Comparison of ENCODE assay signal across 1 fruit fly cellular context in the genomic region with DNA sequence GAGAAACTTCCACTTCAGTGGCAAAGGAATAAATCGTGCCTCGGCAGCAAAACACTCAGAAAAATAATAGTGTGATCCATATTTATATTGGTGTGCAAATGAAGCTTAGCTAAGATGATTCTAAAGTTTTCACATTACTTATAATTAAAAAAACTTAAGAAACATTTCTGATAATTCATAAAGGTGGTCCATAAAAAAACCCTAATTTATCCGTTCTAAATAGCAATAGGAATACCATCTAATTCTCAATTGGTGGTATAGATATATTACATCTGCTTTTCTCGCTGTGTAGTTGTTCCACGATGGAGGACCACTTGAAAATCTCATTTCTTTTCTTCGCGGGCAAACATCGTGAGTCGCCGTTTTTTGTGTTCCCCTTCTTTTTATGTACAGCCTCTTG.
TF ChIP-seq lines count a peak whose summit lies in the region.

No protein-coding gene starts in this region.

TF ChIP-seq in whole organism, embryonic, 481 proteins besides CTCF, POLR2A, EP300 and RAD21 (continued from another document and continues in another):
- no peak for TF ChIP-seq Elba2 (GFP tag; optimal IDR thresholded peaks at IDR 0.05; lab: Kevin White, UChicago)
- TF ChIP-seq CG18599 (GFP tag; optimal IDR thresholded peaks at IDR 0.05; lab: Kevin White, UChicago) = peak; percentile 77
- TF ChIP-seq C15 (GFP tag; IDR thresholded peaks at IDR 0.05; lab: Robert Waterston, UW) = no peak
- no peak for TF ChIP-seq maf-S (GFP tag; optimal IDR thresholded peaks at IDR 0.05; lab: Kevin White, UChicago)
- no peak for TF ChIP-seq TFAM (GFP tag; optimal IDR thresholded peaks at IDR 0.05; lab: Kevin White, UChicago)
- TF ChIP-seq tio (GFP tag; optimal IDR thresholded peaks at IDR 0.05; lab: Kevin White, UChicago) = no peak
- no peak for TF ChIP-seq CG14860 (GFP tag; IDR thresholded peaks at IDR 0.05; lab: Robert Waterston, UW; ENCODE audit: partially characterized antibody)
- peak; percentile 59 to 76 for TF ChIP-seq bsh (GFP tag; optimal IDR thresholded peaks at IDR 0.05; lab: Kevin White, UChicago)
- no peak for TF ChIP-seq sd (tag; optimal IDR thresholded peaks at IDR 0.05; lab: Kevin White, UChicago)
- peak; percentile 31 for TF ChIP-seq BtbVII (GFP tag; optimal IDR thresholded peaks at IDR 0.05; lab: Kevin White, UChicago)
- TF ChIP-seq so (GFP tag; IDR thresholded peaks at IDR 0.05; lab: Robert Waterston, UW) = no peak
- peak; percentile 34 for TF ChIP-seq Abd-B (GFP tag; optimal IDR thresholded peaks at IDR 0.05; lab: Kevin White, UChicago)
- no peak for TF ChIP-seq br (optimal IDR thresholded peaks at IDR 0.05; lab: Kevin White, UChicago)
- TF ChIP-seq pnt (GFP tag; optimal IDR thresholded peaks at IDR 0.05; lab: Kevin White, UChicago) = no peak
- peak; percentile 19 for TF ChIP-seq CG12299 (tag; optimal IDR thresholded peaks at IDR 0.05; lab: Kevin White, UChicago)
- peak; percentile 66 for TF ChIP-seq CG17829 (tag; optimal IDR thresholded peaks at IDR 0.05; lab: Kevin White, UChicago)
- TF ChIP-seq CG3995 (GFP tag; optimal IDR thresholded peaks at IDR 0.05; lab: Kevin White, UChicago) = peak; percentile 4
- peak; percentile 61 for TF ChIP-seq Xrp1 (GFP tag; IDR thresholded peaks at IDR 0.05; lab: Robert Waterston, UW)
- TF ChIP-seq CG6689 (GFP tag; IDR thresholded peaks at IDR 0.05; lab: Robert Waterston, UW) = no peak; the same call in none of the 2 replicates
- peak in 1 of 2 experiments; percentile 3 for TF ChIP-seq Hr78 (GFP tag; optimal IDR thresholded peaks at IDR 0.05; lab: Kevin White, UChicago)
- TF ChIP-seq luna (GFP tag; optimal IDR thresholded peaks at IDR 0.05; lab: Kevin White, UChicago) = no peak
- no peak for TF ChIP-seq sug (tag; optimal IDR thresholded peaks at IDR 0.05; lab: Kevin White, UChicago)
- TF ChIP-seq Neu2 (GFP tag; optimal IDR thresholded peaks at IDR 0.05; lab: Kevin White, UChicago; ENCODE audit: borderline replicate concordance) = no peak
- no peak for TF ChIP-seq Dref (GFP tag; IDR thresholded peaks at IDR 0.05; lab: Robert Waterston, UW)
- TF ChIP-seq caup (GFP tag; optimal IDR thresholded peaks at IDR 0.05; lab: Kevin White, UChicago; ENCODE audit: severe bottlenecking) = peak; percentile 44
- peak; percentile 50 for TF ChIP-seq cwo (GFP tag; optimal IDR thresholded peaks at IDR 0.05; lab: Kevin White, UChicago)
- no peak for TF ChIP-seq CG6765 (GFP tag; optimal IDR thresholded peaks at IDR 0.05; lab: Kevin White, UChicago)
- peak; percentile 51; the same call in 1 of the 2 replicates for TF ChIP-seq Ada2b (GFP tag; IDR thresholded peaks at IDR 0.05; lab: Robert Waterston, UW)
- no peak for TF ChIP-seq HmgZ (tag; optimal IDR thresholded peaks at IDR 0.05; lab: Kevin White, UChicago)
- TF ChIP-seq CG10321 (GFP tag; IDR thresholded peaks at IDR 0.05; lab: Robert Waterston, UW) = no peak
- TF ChIP-seq CG5180 (GFP tag; optimal IDR thresholded peaks at IDR 0.05; lab: Kevin White, UChicago) = no peak
- TF ChIP-seq Dip3 (GFP tag; optimal IDR thresholded peaks at IDR 0.05; lab: Kevin White, UChicago) = peak; percentile 2
- no peak for TF ChIP-seq NC2β (GFP tag; optimal IDR thresholded peaks at IDR 0.05; lab: Kevin White, UChicago)
- TF ChIP-seq NfI (GFP tag; optimal IDR thresholded peaks at IDR 0.05; lab: Kevin White, UChicago) = peak; percentile 30
- TF ChIP-seq Sry-β (GFP tag; optimal IDR thresholded peaks at IDR 0.05; lab: Kevin White, UChicago) = no peak
- TF ChIP-seq zfh1 (GFP tag; IDR thresholded peaks at IDR 0.05; lab: Robert Waterston, UW) = no peak
- no peak for TF ChIP-seq prd (optimal IDR thresholded peaks at IDR 0.05; lab: Kevin White, UChicago)
- TF ChIP-seq prd (GFP tag; IDR thresholded peaks at IDR 0.05; lab: Robert Waterston, UW) = peak; percentile 43; the same call in 2 of the 3 replicates
- peak; percentile 72 for TF ChIP-seq CG17385 (GFP tag; optimal IDR thresholded peaks at IDR 0.05; lab: Kevin White, UChicago)
- TF ChIP-seq CG12104 (GFP tag; optimal IDR thresholded peaks at IDR 0.05; lab: Kevin White, UChicago) = peak; percentile 59
- TF ChIP-seq ci (GFP tag; IDR thresholded peaks at IDR 0.05; lab: Robert Waterston, UW) = 0 out of 3 replicates have a peak, but pooled peaks have one; percentile 12
- peak; percentile 64 for TF ChIP-seq CG4424 (GFP tag; optimal IDR thresholded peaks at IDR 0.05; lab: Kevin White, UChicago)
- no peak for TF ChIP-seq sim (GFP tag; IDR thresholded peaks at IDR 0.05; lab: Robert Waterston, UW)
- no peak for TF ChIP-seq pita (GFP tag; optimal IDR thresholded peaks at IDR 0.05; lab: Kevin White, UChicago)
- TF ChIP-seq ssp (GFP tag; IDR thresholded peaks at IDR 0.05; lab: Robert Waterston, UW) = 0 out of 2 replicates have a peak, but pooled peaks have one; percentile 16
- no peak for TF ChIP-seq Rx (GFP tag; IDR thresholded peaks at IDR 0.05; lab: Robert Waterston, UW)
- TF ChIP-seq CG1647 (GFP tag; optimal IDR thresholded peaks at IDR 0.05; lab: Kevin White, UChicago) = peak; percentile 41
- no peak for TF ChIP-seq CG2199 (GFP tag; IDR thresholded peaks at IDR 0.05; lab: Robert Waterston, UW)
- TF ChIP-seq CG7271 (tag; optimal IDR thresholded peaks at IDR 0.05; lab: Kevin White, UChicago) = no peak
- peak; percentile 64 for TF ChIP-seq dmrt11E (tag; optimal IDR thresholded peaks at IDR 0.05; lab: Kevin White, UChicago)
- TF ChIP-seq YL-1 (GFP tag; optimal IDR thresholded peaks at IDR 0.05; lab: Kevin White, UChicago) = no peak
- TF ChIP-seq bcd (GFP tag; optimal IDR thresholded peaks at IDR 0.05; lab: Kevin White, UChicago) = peak; percentile 51
- TF ChIP-seq crp (GFP tag; optimal IDR thresholded peaks at IDR 0.05; lab: Kevin White, UChicago) = no peak
- no peak for TF ChIP-seq hkb (optimal IDR thresholded peaks at IDR 0.05; lab: Kevin White, UChicago)
- peak; percentile 61 for TF ChIP-seq hkb (GFP tag; IDR thresholded peaks at IDR 0.05; lab: Robert Waterston, UW)
- TF ChIP-seq BEAF-32 (GFP tag; optimal IDR thresholded peaks at IDR 0.05; lab: Kevin White, UChicago) = no peak
- no peak for TF ChIP-seq Dll (GFP tag; IDR thresholded peaks at IDR 0.05; lab: Robert Waterston, UW; ENCODE audit: partially characterized antibody)
- TF ChIP-seq Atf-2 (GFP tag; optimal IDR thresholded peaks at IDR 0.05; lab: Kevin White, UChicago) = no peak
- no peak for TF ChIP-seq CG13624 (GFP tag; optimal IDR thresholded peaks at IDR 0.05; lab: Kevin White, UChicago)
- TF ChIP-seq en (GFP tag; optimal IDR thresholded peaks at IDR 0.05; lab: Kevin White, UChicago) = no peak
- TF ChIP-seq Ptx1 (GFP tag; IDR thresholded peaks at IDR 0.05; lab: Robert Waterston, UW) = peak; percentile 65
- peak; percentile 19; the same call in 1 of the 2 replicates for TF ChIP-seq stc (GFP tag; IDR thresholded peaks at IDR 0.05; lab: Robert Waterston, UW)
- TF ChIP-seq CG17612 (GFP tag; IDR thresholded peaks at IDR 0.05; lab: Robert Waterston, UW) = no peak
- TF ChIP-seq CG2678 (tag; optimal IDR thresholded peaks at IDR 0.05; lab: Kevin White, UChicago) = peak; percentile 83
- TF ChIP-seq Oaz (GFP tag; IDR thresholded peaks at IDR 0.05; lab: Robert Waterston, UW) = no peak
- no peak for TF ChIP-seq Hey (tag; optimal IDR thresholded peaks at IDR 0.05; lab: Kevin White, UChicago)
- no peak for TF ChIP-seq schlank (tag; optimal IDR thresholded peaks at IDR 0.05; lab: Kevin White, UChicago)
- peak; percentile 61 for TF ChIP-seq CG7556 (GFP tag; optimal IDR thresholded peaks at IDR 0.05; lab: Kevin White, UChicago)
- peak; percentile 54 for TF ChIP-seq HLH3B (GFP tag; IDR thresholded peaks at IDR 0.05; lab: Robert Waterston, UW)
- peak; percentile 95 for TF ChIP-seq sens (GFP tag; lab: Kevin White, UChicago)
- no peak for TF ChIP-seq CG3065 (GFP tag; optimal IDR thresholded peaks at IDR 0.05; lab: Kevin White, UChicago)
- TF ChIP-seq CG16815 (GFP tag; optimal IDR thresholded peaks at IDR 0.05; lab: Kevin White, UChicago) = peak; percentile 14
- TF ChIP-seq cato (GFP tag; optimal IDR thresholded peaks at IDR 0.05; lab: Kevin White, UChicago; ENCODE audit: borderline replicate concordance) = peak; percentile 7
- no peak for TF ChIP-seq pan (optimal IDR thresholded peaks at IDR 0.05; lab: Kevin White, UChicago)
- TF ChIP-seq pan (GFP tag; optimal IDR thresholded peaks at IDR 0.05 in 1 of 2, IDR thresholded peaks at IDR 0.05 in 1 of 2) = peak in 1 of 2 experiments; percentile 64
- no peak for TF ChIP-seq CG30431 (GFP tag; optimal IDR thresholded peaks at IDR 0.05; lab: Kevin White, UChicago)
- no peak for TF ChIP-seq CG18011 (GFP tag; optimal IDR thresholded peaks at IDR 0.05; lab: Kevin White, UChicago)
- no peak for TF ChIP-seq h (optimal IDR thresholded peaks at IDR 0.05; lab: Kevin White, UChicago)
- TF ChIP-seq Six4 (GFP tag; optimal IDR thresholded peaks at IDR 0.05; lab: Kevin White, UChicago) = peak; percentile 38
- TF ChIP-seq repo (GFP tag; optimal IDR thresholded peaks at IDR 0.05; lab: Kevin White, UChicago) = no peak
- TF ChIP-seq tup (GFP tag; optimal IDR thresholded peaks at IDR 0.05; lab: Kevin White, UChicago) = no peak
- peak; percentile 41 for TF ChIP-seq CG12219 (GFP tag; optimal IDR thresholded peaks at IDR 0.05; lab: Kevin White, UChicago)
- no peak; the same call in 1 of the 2 replicates for TF ChIP-seq sob (GFP tag; IDR thresholded peaks at IDR 0.05; lab: Robert Waterston, UW)
- peak; percentile 12 for TF ChIP-seq CG11723 (GFP tag; optimal IDR thresholded peaks at IDR 0.05; lab: Kevin White, UChicago)
- no peak for TF ChIP-seq z (GFP tag; IDR thresholded peaks at IDR 0.05; lab: Robert Waterston, UW)
- TF ChIP-seq odd (GFP tag; optimal IDR thresholded peaks at IDR 0.05; lab: Kevin White, UChicago) = peak; percentile 20
- no peak for TF ChIP-seq CG13894 (tag; optimal IDR thresholded peaks at IDR 0.05; lab: Kevin White, UChicago)
- TF ChIP-seq jing (GFP tag; optimal IDR thresholded peaks at IDR 0.05; lab: Kevin White, UChicago) = no peak
- TF ChIP-seq CG3838 (GFP tag; optimal IDR thresholded peaks at IDR 0.05; lab: Kevin White, UChicago) = no peak
- no peak for TF ChIP-seq sr (GFP tag; IDR thresholded peaks at IDR 0.05; lab: Robert Waterston, UW)
- no peak for TF ChIP-seq oc (tag; optimal IDR thresholded peaks at IDR 0.05; lab: Kevin White, UChicago)
- TF ChIP-seq ase (GFP tag; IDR thresholded peaks at IDR 0.05; lab: Robert Waterston, UW) = no peak
- peak; percentile 72 for TF ChIP-seq CG11504 (tag; optimal IDR thresholded peaks at IDR 0.05; lab: Kevin White, UChicago)
- no peak for TF ChIP-seq Mad (GFP tag; optimal IDR thresholded peaks at IDR 0.05; lab: Kevin White, UChicago)
- no peak for TF ChIP-seq CG10147 (GFP tag; optimal IDR thresholded peaks at IDR 0.05; lab: Kevin White, UChicago)
- TF ChIP-seq Trl (optimal IDR thresholded peaks at IDR 0.05; lab: Kevin White, UChicago) = no peak
- no peak for TF ChIP-seq Trl (GFP tag; optimal IDR thresholded peaks at IDR 0.05; lab: Kevin White, UChicago)
- peak; percentile 46 for TF ChIP-seq Hsf (GFP tag; optimal IDR thresholded peaks at IDR 0.05; lab: Kevin White, UChicago)
- no peak for TF ChIP-seq sima (GFP tag; optimal IDR thresholded peaks at IDR 0.05; lab: Kevin White, UChicago)
- no peak for TF ChIP-seq CG8290 (GFP tag; optimal IDR thresholded peaks at IDR 0.05; lab: Kevin White, UChicago)
- TF ChIP-seq CG8290 (tag; optimal IDR thresholded peaks at IDR 0.05; lab: Kevin White, UChicago) = no peak
- TF ChIP-seq lov (optimal IDR thresholded peaks at IDR 0.05; lab: Kevin White, UChicago) = no peak
- TF ChIP-seq lov (GFP tag; IDR thresholded peaks at IDR 0.05; lab: Robert Waterston, UW) = no peak
- peak; percentile 4 for TF ChIP-seq CHES-1-like (GFP tag; optimal IDR thresholded peaks at IDR 0.05; lab: Kevin White, UChicago)
- peak; percentile 50 for TF ChIP-seq nom (GFP tag; optimal IDR thresholded peaks at IDR 0.05; lab: Kevin White, UChicago)
- no peak for TF ChIP-seq knrl (GFP tag; IDR thresholded peaks at IDR 0.05; lab: Robert Waterston, UW; ENCODE audit: partially characterized antibody)
- TF ChIP-seq CG18764 (GFP tag; optimal IDR thresholded peaks at IDR 0.05; lab: Kevin White, UChicago) = peak; percentile 44
- peak; percentile 55 for TF ChIP-seq unpg (GFP tag; optimal IDR thresholded peaks at IDR 0.05; lab: Kevin White, UChicago)
- no peak for TF ChIP-seq gce (GFP tag; IDR thresholded peaks at IDR 0.05; lab: Robert Waterston, UW)
- TF ChIP-seq CG4820 (GFP tag; optimal IDR thresholded peaks at IDR 0.05; lab: Kevin White, UChicago) = peak; percentile 37
- no peak for TF ChIP-seq CG17568 (GFP tag; optimal IDR thresholded peaks at IDR 0.05; lab: Kevin White, UChicago)
- TF ChIP-seq CG4730 (GFP tag; IDR thresholded peaks at IDR 0.05; lab: Robert Waterston, UW) = no peak
- no peak for TF ChIP-seq klu (GFP tag; IDR thresholded peaks at IDR 0.05; lab: Robert Waterston, UW)
- TF ChIP-seq CG4707 (GFP tag; optimal IDR thresholded peaks at IDR 0.05; lab: Kevin White, UChicago) = no peak
- peak; percentile 73 for TF ChIP-seq CG14710 (tag; optimal IDR thresholded peaks at IDR 0.05; lab: Kevin White, UChicago)
- TF ChIP-seq p53 (GFP tag; optimal IDR thresholded peaks at IDR 0.05; lab: Kevin White, UChicago) = no peak
- TF ChIP-seq CG8089 (GFP tag; optimal IDR thresholded peaks at IDR 0.05; lab: Kevin White, UChicago) = peak; percentile 39
- TF ChIP-seq Med (GFP tag; lab: Kevin White, UChicago) = peak; percentile 63
- peak; percentile 72 for TF ChIP-seq CG13424 (tag; optimal IDR thresholded peaks at IDR 0.05; lab: Kevin White, UChicago)
- peak; percentile 63 for TF ChIP-seq CG4328 (GFP tag; optimal IDR thresholded peaks at IDR 0.05; lab: Kevin White, UChicago)
- no peak for TF ChIP-seq CG18619 (GFP tag; optimal IDR thresholded peaks at IDR 0.05; lab: Kevin White, UChicago)
- TF ChIP-seq CG10274 (GFP tag; optimal IDR thresholded peaks at IDR 0.05; lab: Kevin White, UChicago) = no peak
- TF ChIP-seq Max (GFP tag; optimal IDR thresholded peaks at IDR 0.05; lab: Kevin White, UChicago) = peak; percentile 46
- TF ChIP-seq CG6791 (GFP tag; IDR thresholded peaks at IDR 0.05; lab: Robert Waterston, UW; ENCODE audit: partially characterized antibody) = no peak
- peak; percentile 25 for TF ChIP-seq pho (GFP tag; optimal IDR thresholded peaks at IDR 0.05; lab: Kevin White, UChicago)
- peak; percentile 53 for TF ChIP-seq lilli (GFP tag; optimal IDR thresholded peaks at IDR 0.05; lab: Kevin White, UChicago)
- no peak for TF ChIP-seq her (GFP tag; optimal IDR thresholded peaks at IDR 0.05; lab: Kevin White, UChicago)
- peak; percentile 55 for TF ChIP-seq dysf (GFP tag; IDR thresholded peaks at IDR 0.05; lab: Robert Waterston, UW)
- TF ChIP-seq ewg (GFP tag; optimal IDR thresholded peaks at IDR 0.05; lab: Kevin White, UChicago) = no peak
- TF ChIP-seq pfk (GFP tag; optimal IDR thresholded peaks at IDR 0.05; lab: Kevin White, UChicago) = no peak
- peak; percentile 74 for TF ChIP-seq CG9727 (GFP tag; optimal IDR thresholded peaks at IDR 0.05; lab: Kevin White, UChicago)
